Fruit fly (Drosophila melanogaster): ENCODE measurements around the gene CG5412.

CG5412 gene

dm6 chr3R:20621805-20622286 is 45.0 kb downstream of the CG5412 start, which contains the start of gene H (continued):
- TF ChIP-seq ato (GFP tag; IDR thresholded peaks at IDR 0.05; ENCODE audit: partially characterized antibody): no peak
- no peak for TF ChIP-seq bab2 (GFP tag; optimal IDR thresholded peaks at IDR 0.05)
- TF ChIP-seq Ets65A (GFP tag): no peak
- TF ChIP-seq crol (GFP tag; IDR thresholded peaks at IDR 0.05): no peak
- TF ChIP-seq H15 (GFP tag; IDR thresholded peaks at IDR 0.05): no peak
- TF ChIP-seq Ada2b (GFP tag; IDR thresholded peaks at IDR 0.05): no peak
- TF ChIP-seq CG9215 (GFP tag; IDR thresholded peaks at IDR 0.05): no peak
- no peak for TF ChIP-seq CG8478 (optimal IDR thresholded peaks at IDR 0.05)
- TF ChIP-seq sens (GFP tag): peak; percentile 52
- TF ChIP-seq CG6813 (GFP tag; optimal IDR thresholded peaks at IDR 0.05): no peak
- peak; percentile 54; the same call in 2 of the 3 replicates for TF ChIP-seq row (GFP tag; IDR thresholded peaks at IDR 0.05)
- no peak for TF ChIP-seq Hey (tag; optimal IDR thresholded peaks at IDR 0.05)
- TF ChIP-seq knrl (GFP tag; IDR thresholded peaks at IDR 0.05; ENCODE audit: partially characterized antibody): 0 out of 3 replicates have a peak, but pooled peaks have one; percentile 11
- peak; percentile 91 for TF ChIP-seq CG9797 (GFP tag; optimal IDR thresholded peaks at IDR 0.05)
- peak; percentile 36 for TF ChIP-seq CG14710 (tag; optimal IDR thresholded peaks at IDR 0.05)
- no peak for TF ChIP-seq wor (GFP tag; IDR thresholded peaks at IDR 0.05)
- no peak for TF ChIP-seq CG18619 (GFP tag; optimal IDR thresholded peaks at IDR 0.05)
- TF ChIP-seq tx (GFP tag; optimal IDR thresholded peaks at IDR 0.05): no peak
- no peak for TF ChIP-seq pb (GFP tag; optimal IDR thresholded peaks at IDR 0.05)
- no peak for TF ChIP-seq CG4707 (GFP tag; optimal IDR thresholded peaks at IDR 0.05)
- peak; percentile 90 for TF ChIP-seq CG17802 (tag; optimal IDR thresholded peaks at IDR 0.05)
- peak; percentile 45 for TF ChIP-seq BEAF-32 (GFP tag; optimal IDR thresholded peaks at IDR 0.05)
- peak; percentile 90 for TF ChIP-seq CG30020 (tag; optimal IDR thresholded peaks at IDR 0.05)
- TF ChIP-seq nerfin-1 (tag; optimal IDR thresholded peaks at IDR 0.05): no peak
- no peak for TF ChIP-seq Dad (GFP tag; optimal IDR thresholded peaks at IDR 0.05)
- no peak for TF ChIP-seq CG13424 (tag; optimal IDR thresholded peaks at IDR 0.05)
- TF ChIP-seq CG30403 (GFP tag; optimal IDR thresholded peaks at IDR 0.05): no peak
- TF ChIP-seq dm (GFP tag; optimal IDR thresholded peaks at IDR 0.05): peak; percentile 24
- peak; percentile 78 for TF ChIP-seq MESR4 (GFP tag; optimal IDR thresholded peaks at IDR 0.05)
- TF ChIP-seq CG5245 (GFP tag; optimal IDR thresholded peaks at IDR 0.05): no peak
- peak; percentile 22 for TF ChIP-seq CG17829 (tag; optimal IDR thresholded peaks at IDR 0.05)
- peak; percentile 65 for TF ChIP-seq Ets97D (GFP tag; optimal IDR thresholded peaks at IDR 0.05)
- TF ChIP-seq CG11398 (GFP tag; optimal IDR thresholded peaks at IDR 0.05): no peak
- TF ChIP-seq CG8359 (GFP tag; optimal IDR thresholded peaks at IDR 0.05; ENCODE audit: borderline replicate concordance): no peak
- no peak for TF ChIP-seq D (optimal IDR thresholded peaks at IDR 0.05)
- TF ChIP-seq D (GFP tag; optimal IDR thresholded peaks at IDR 0.05): no peak
- TF ChIP-seq CG2712 (tag; optimal IDR thresholded peaks at IDR 0.05): peak; percentile 19
- TF ChIP-seq run (tag; optimal IDR thresholded peaks at IDR 0.05): no peak
- TF ChIP-seq stc (GFP tag; IDR thresholded peaks at IDR 0.05): no peak
- TF ChIP-seq h (optimal IDR thresholded peaks at IDR 0.05): no peak
- TF ChIP-seq ab (GFP tag; optimal IDR thresholded peaks at IDR 0.05): no peak
- TF ChIP-seq fu2 (GFP tag; optimal IDR thresholded peaks at IDR 0.05): no peak
- TF ChIP-seq CG7786 (GFP tag; optimal IDR thresholded peaks at IDR 0.05): no peak
- no peak for TF ChIP-seq H2.0 (GFP tag; IDR thresholded peaks at IDR 0.05)
- no peak for TF ChIP-seq Bdp1 (GFP tag; optimal IDR thresholded peaks at IDR 0.05)
- TF ChIP-seq Dll (GFP tag; IDR thresholded peaks at IDR 0.05; ENCODE audit: partially characterized antibody): no peak
- no peak for TF ChIP-seq fd3F (GFP tag; optimal IDR thresholded peaks at IDR 0.05)
- no peak for TF ChIP-seq odd (GFP tag; optimal IDR thresholded peaks at IDR 0.05)
- TF ChIP-seq CG12299 (tag; optimal IDR thresholded peaks at IDR 0.05): peak; percentile 11
- TF ChIP-seq Dbx (GFP tag; IDR thresholded peaks at IDR 0.05): 0 out of 3 replicates have a peak, but pooled peaks have one; percentile 10
- no peak for TF ChIP-seq CG3847 (GFP tag; IDR thresholded peaks at IDR 0.05)
- no peak for TF ChIP-seq sob (GFP tag; IDR thresholded peaks at IDR 0.05)
- TF ChIP-seq fd96Cb (tag; optimal IDR thresholded peaks at IDR 0.05): no peak

Measured in whole organism, embryonic.